Worm (Caenorhabditis elegans) whole organism, young adult: Measurements from ENCODE around the gene F34H10.5.

Source experiments
- B0035.1 ChIP-seq: sonication (generic microtip); optimal IDR thresholded peaks from 2 replicates; lab custom pipeline; 2016; ENCODE audit warnings: missing genetic modification characterization, mild to moderate bottlenecking, missing compliant biosample characterization, missing genotype, missing genetic modification reagents
- F22D6.2 ChIP-seq: sonication (generic microtip); optimal IDR thresholded peaks from 2 replicates; lab custom pipeline; 2016; ENCODE audit warnings: mild to moderate bottlenecking, missing genetic modification characterization, missing compliant biosample characterization
- F49E8.2 ChIP-seq: sonication (generic microtip); optimal IDR thresholded peaks from 3 replicates; lab custom pipeline; 2017; ENCODE audit warnings: missing genetic modification characterization, mild to moderate bottlenecking, missing compliant biosample characterization, antibody characterized with exemption, moderate library complexity; ENCODE audit not compliant: insufficient read depth
- F52B5.7 ChIP-seq: sonication (generic microtip); optimal IDR thresholded peaks from 2 replicates; lab custom pipeline; 2016; ENCODE audit warnings: mild to moderate bottlenecking, missing genetic modification characterization, missing compliant biosample characterization
- ama-1 ChIP-seq, 3 experiments: fragments of 150-350 bp in 1 of 3; sonication (generic microtip) in 2 of 3; optimal IDR thresholded peaks; 2 replicates each; lab custom pipeline; 2014 to 2018; ENCODE audit warnings: missing biosample characterization in 2 of 3, missing genetic modification characterization in 2 of 3, missing genetic modification reagents in 2 of 3
- athp-1 ChIP-seq: sonication (generic microtip); optimal IDR thresholded peaks from 2 replicates; lab custom pipeline; 2017; ENCODE audit warnings: mild to moderate bottlenecking, missing genetic modification characterization, missing compliant biosample characterization
- ekl-4 ChIP-seq: fragments of 200-800 bp; sonication (Bioruptor generic); IDR thresholded peaks from 2 replicates; pipeline ENCODE4 v1.3.6; 2022; ENCODE audit warnings: missing genetic modification reagents, missing genetic modification characterization, missing compliant biosample characterization
- him-1 ChIP-seq: sonication (generic microtip); optimal IDR thresholded peaks from 2 replicates; lab custom pipeline; 2016; ENCODE audit warnings: missing genotype, missing genetic modification reagents, missing genetic modification characterization, missing compliant biosample characterization
- lag-1 ChIP-seq: fragments of 200-800 bp; sonication (Bioruptor generic); IDR thresholded peaks from 2 replicates; pipeline ENCODE4 v1.3.6; 2022; ENCODE audit warnings: missing genetic modification reagents, missing genetic modification characterization, missing compliant biosample characterization
- let-607 ChIP-seq, 2 experiments: fragments of 200-800 bp in 1 of 2; sonication (Bioruptor generic) in 1 of 2; sonication (generic microtip) in 1 of 2; optimal IDR thresholded peaks; 2 replicates each; lab custom pipeline; 2016 to 2018; ENCODE audit warnings: mild to moderate bottlenecking in 2 of 2, missing compliant biosample characterization in 2 of 2, missing genetic modification characterization in 2 of 2, moderate library complexity in 2 of 2, missing genotype in 1 of 2
- nhr-80 ChIP-seq: sonication (generic microtip); optimal IDR thresholded peaks from 2 replicates; lab custom pipeline; 2016; ENCODE audit warnings: missing genetic modification characterization, missing compliant biosample characterization
- repo-1 ChIP-seq: sonication (generic microtip); optimal IDR thresholded peaks from 2 replicates; lab custom pipeline; 2017; ENCODE audit warnings: mild to moderate bottlenecking, missing genetic modification characterization, missing compliant biosample characterization
- sea-2 ChIP-seq: fragments of 200-800 bp; sonication (Bioruptor generic); IDR thresholded peaks from 2 replicates; pipeline ENCODE4 v1.3.6; 2022; ENCODE audit warnings: missing genetic modification characterization, missing compliant biosample characterization
- snpc-1.3 ChIP-seq: sonication (generic microtip); optimal IDR thresholded peaks from 2 replicates; lab custom pipeline; 2017; ENCODE audit warnings: missing genetic modification characterization, mild to moderate bottlenecking, missing compliant biosample characterization, antibody characterized with exemption, moderate library complexity, missing genotype, missing genetic modification reagents; ENCODE audit not compliant: insufficient read depth
- somi-1 ChIP-seq: fragments of 200-800 bp; sonication (Bioruptor generic); optimal IDR thresholded peaks from 2 replicates; lab custom pipeline; 2018; ENCODE audit warnings: mild to moderate bottlenecking, missing genetic modification characterization, missing compliant biosample characterization
- sptf-2 ChIP-seq: fragments of 200-800 bp; sonication (Bioruptor generic); optimal IDR thresholded peaks from 2 replicates; lab custom pipeline; 2018; ENCODE audit warnings: mild to moderate bottlenecking, missing genetic modification characterization, missing compliant biosample characterization

F34H10.5 gene

DNA sequence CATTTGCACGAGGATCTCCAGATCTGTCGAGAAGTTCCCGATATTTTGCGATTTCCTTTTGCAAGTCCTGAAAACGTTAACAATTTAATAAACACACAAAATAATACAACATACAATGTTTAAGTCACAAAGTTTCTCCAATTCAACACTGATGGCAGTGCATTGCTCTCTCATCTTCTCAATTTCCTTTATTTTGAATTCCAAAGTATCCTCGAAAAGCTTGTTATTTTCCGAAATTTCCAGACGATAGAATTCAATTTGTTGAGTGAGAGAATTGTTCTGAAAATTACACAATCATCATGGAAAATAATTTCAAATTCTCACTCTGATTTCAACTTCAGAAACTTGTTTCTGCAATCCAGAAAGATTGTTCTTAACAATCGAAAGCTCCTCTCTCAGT is 42.5 kb downstream of the F34H10.5 start:
- no peak for TF ChIP-seq F52B5.7 (tag; lab: Kevin White, UChicago)

DNA sequence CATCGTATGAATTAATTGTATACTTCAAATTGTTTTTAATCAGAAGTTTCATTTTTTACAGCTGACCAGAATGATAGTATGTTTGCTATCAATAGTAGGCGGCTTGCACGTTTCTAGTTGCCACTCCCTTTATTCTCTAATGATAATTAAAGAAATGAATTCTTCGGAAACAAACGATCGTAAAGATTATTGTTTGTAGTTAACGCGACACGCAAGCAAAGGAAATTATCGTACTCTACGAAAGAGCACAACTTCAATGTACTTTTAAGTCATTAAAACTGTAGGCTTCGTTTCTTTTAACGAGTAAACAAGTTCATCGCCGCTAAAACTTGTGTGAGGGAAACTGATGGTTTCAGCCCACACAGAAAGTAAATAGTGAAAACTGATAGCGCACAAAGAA is 44.0 kb downstream of the F34H10.5 start:
- TF ChIP-seq F49E8.2 (tag; lab: Kevin White, UChicago) (no peak), lag-1 (no peak), F22D6.2 (no peak), somi-1 (GFP tag; lab: Kevin White, UChicago) (no peak), him-1 (tag; lab: Kevin White, UChicago) (no peak), ama-1 (optimal IDR thresholded peaks at IDR 0.05; lab: Kevin White, UChicago) (no peak), ama-1 (GFP tag; optimal IDR thresholded peaks at IDR 0.05; lab: Kevin White, UChicago) (no peak), athp-1 (no peak), snpc-1.3 (no peak), sea-2 (GFP tag; lab: Robert Waterston, UW) (no peak), B0035.1 (tag; lab: Kevin White, UChicago) (no peak), repo-1 (tag; lab: Kevin White, UChicago) (no peak), ekl-4 (no peak)

DNA sequence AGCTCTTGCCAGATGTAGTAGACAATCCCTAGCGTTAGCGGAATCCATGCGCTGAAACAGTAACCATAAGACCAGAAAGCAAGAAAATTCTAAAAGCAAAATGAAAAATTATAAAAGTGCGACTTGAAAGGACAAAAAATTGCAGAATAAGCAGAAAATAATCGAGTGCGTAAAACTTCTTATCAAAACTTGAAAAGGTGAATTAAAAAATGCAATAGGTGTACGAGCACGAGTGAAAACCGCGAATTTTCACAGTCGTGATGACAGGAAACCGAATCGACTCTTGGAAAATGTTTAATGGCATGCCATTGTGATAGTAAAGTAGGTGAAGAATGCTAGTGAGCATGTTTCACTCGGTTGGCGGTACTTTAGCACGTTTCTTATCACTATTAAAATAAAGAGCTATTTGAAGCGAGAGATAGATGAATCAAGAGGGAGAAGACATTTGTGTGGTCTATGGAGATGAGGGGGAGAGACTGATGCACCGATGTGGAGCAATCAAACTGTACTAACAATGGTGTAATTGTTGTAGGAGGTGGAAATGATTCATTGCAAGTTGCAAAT is 44.7 kb downstream of the F34H10.5 start, which contains the start of gene ifp-1:
Gene ifp-1, minus strand, starts transcription at position 51 of the 564 bp plus-strand sequence.
- peak; percentile 86 for TF ChIP-seq nhr-80
- no peak for TF ChIP-seq let-607 (tag; optimal IDR thresholded peaks at IDR 0.05; lab: Kevin White, UChicago)
- TF ChIP-seq sptf-2 (GFP tag; lab: Kevin White, UChicago) = no peak
